Worm (Caenorhabditis elegans) whole organism, early embryonic: ENCODE measurements around the gene nep-12.

Source experiments
- B0310.2 ChIP-seq: sonication (generic microtip); optimal IDR thresholded peaks from 2 replicates; lab custom pipeline; 2016; ENCODE audit warnings: mild to moderate bottlenecking, missing genetic modification characterization, missing compliant biosample characterization
- F13C5.2 ChIP-seq: sonication (generic microtip); optimal IDR thresholded peaks from 2 replicates; lab custom pipeline; 2017; ENCODE audit warnings: mild to moderate bottlenecking, missing genetic modification characterization, inconsistent platforms, missing compliant biosample characterization
- aly-1 ChIP-seq: sonication (generic microtip); optimal IDR thresholded peaks from 2 replicates; lab custom pipeline; 2016; ENCODE audit warnings: missing genetic modification characterization, missing compliant biosample characterization
- ama-1 ChIP-seq: fragments of 150-350 bp; optimal IDR thresholded peaks from 2 replicates; lab custom pipeline; 2014
- ceh-13 ChIP-seq: fragments of 200-800 bp; sonication (Bioruptor generic); optimal IDR thresholded peaks from 2 replicates; lab custom pipeline; 2018; ENCODE audit warnings: mild to moderate bottlenecking, missing genetic modification characterization, missing compliant biosample characterization
- ceh-36 ChIP-seq: sonication (generic microtip); optimal IDR thresholded peaks from 2 replicates; lab custom pipeline; 2016; ENCODE audit warnings: missing genetic modification characterization, inconsistent platforms, missing compliant biosample characterization
- ets-7 ChIP-seq: sonication (generic microtip); optimal IDR thresholded peaks from 2 replicates; lab custom pipeline; 2016; ENCODE audit warnings: missing genotype, missing genetic modification characterization, missing compliant biosample characterization
- flt-1 ChIP-seq: fragments of 200-800 bp; sonication (Bioruptor generic); IDR thresholded peaks from 2 replicates; pipeline ENCODE4 v1.3.6; 2022; ENCODE audit warnings: missing genetic modification characterization, missing compliant biosample characterization
- hmbx-1 ChIP-seq: sonication (generic microtip); optimal IDR thresholded peaks from 2 replicates; lab custom pipeline; 2016; ENCODE audit warnings: mild to moderate bottlenecking, missing genetic modification characterization, missing compliant biosample characterization
- hmg-4 ChIP-seq: fragments of 200-800 bp; sonication (Bioruptor generic); optimal IDR thresholded peaks from 2 replicates; lab custom pipeline; 2018; ENCODE audit warnings: mild to moderate bottlenecking, missing genetic modification characterization, missing compliant biosample characterization
- hnd-1 ChIP-seq: sonication (generic microtip); optimal IDR thresholded peaks from 2 replicates; lab custom pipeline; 2016; ENCODE audit warnings: missing genetic modification characterization, missing compliant biosample characterization
- pes-1 ChIP-seq: fragments of 200-800 bp; sonication (Bioruptor generic); IDR thresholded peaks from 2 replicates; pipeline ENCODE4 v1.3.6; 2022; ENCODE audit warnings: missing genetic modification reagents, missing genetic modification characterization, missing compliant biosample characterization
- scrt-1 ChIP-seq: fragments of 200-800 bp; sonication (Bioruptor generic); IDR thresholded peaks from 2 replicates; pipeline ENCODE4 v1.3.6; 2022; ENCODE audit warnings: missing genetic modification characterization, missing compliant biosample characterization
- sea-1 ChIP-seq: fragments of 200-800 bp; sonication (Bioruptor generic); conservative IDR thresholded peaks from 2 replicates; pipeline ENCODE4 v1.3.6; 2022; ENCODE audit warnings: missing genetic modification characterization, missing compliant biosample characterization
- tbx-11 ChIP-seq: fragments of 200-800 bp; sonication (Bioruptor generic); IDR thresholded peaks from 2 replicates; pipeline ENCODE4 v1.3.6; 2022; ENCODE audit warnings: missing genetic modification characterization, missing compliant biosample characterization
- tbx-37 ChIP-seq: fragments of 200-800 bp; sonication (Bioruptor generic); conservative IDR thresholded peaks from 2 replicates; pipeline ENCODE4 v1.3.6; 2022; ENCODE audit warnings: missing genetic modification reagents, missing genetic modification characterization, missing compliant biosample characterization
- tra-4 ChIP-seq: sonication (generic microtip); optimal IDR thresholded peaks from 2 replicates; lab custom pipeline; 2017; ENCODE audit warnings: missing genetic modification characterization, missing compliant biosample characterization

nep-12 gene

DNA sequence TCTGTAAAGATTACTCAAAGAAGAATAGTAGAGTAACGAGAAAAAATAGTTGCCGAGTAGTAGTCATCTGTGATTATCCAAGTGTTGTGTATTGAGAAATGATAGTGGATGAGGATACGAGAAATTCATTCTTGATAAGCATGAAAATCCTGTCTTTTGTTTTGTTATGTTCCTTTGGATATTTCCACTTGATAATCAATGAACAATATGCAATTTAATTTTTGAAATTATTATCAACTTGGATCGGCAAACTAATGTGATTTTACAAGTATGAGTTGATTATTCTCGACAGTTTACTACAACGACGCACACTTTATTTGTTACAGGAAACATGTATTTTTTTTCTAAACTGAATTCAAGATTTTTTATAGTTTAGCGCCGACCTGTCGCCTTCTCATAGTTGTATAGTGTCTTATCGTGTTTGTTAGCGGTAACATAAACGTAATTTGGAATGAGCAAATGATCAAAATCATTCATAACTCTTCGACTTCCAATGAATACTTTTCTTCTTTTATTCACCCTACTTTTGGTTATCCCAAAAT, 10.4 kb downstream of the nep-12 start, which contains the start of the genes F26G1.9 and F26G1.10:
TSS of gene F26G1.9 (minus strand) at position 101 of the 542 bp plus-strand sequence.
TSS of gene F26G1.10 (plus strand) at position 492 of the 542 bp plus-strand sequence.
- TF ChIP-seq hnd-1 (tag; lab: Kevin White, UChicago) (no peak), hmg-4 (GFP tag; lab: Kevin White, UChicago) (no peak), sea-1 (GFP tag; lab: Robert Waterston, UW) (no peak), tra-4 (tag; lab: Kevin White, UChicago) (no peak), ceh-36 (tag; lab: Kevin White, UChicago) (no peak), tbx-37 (GFP tag; lab: Robert Waterston, UW) (no peak), scrt-1 (GFP tag; lab: Robert Waterston, UW) (no peak), ama-1 (lab: Kevin White, UChicago) (no peak), aly-1 (no peak), hmbx-1 (no peak), B0310.2 (tag; lab: Kevin White, UChicago) (no peak), ets-7 (tag; lab: Kevin White, UChicago) (no peak), flt-1 (no peak), tbx-11 (GFP tag; lab: Robert Waterston, UW) (no peak), ceh-13 (GFP tag; lab: Kevin White, UChicago) (no peak), pes-1 (GFP tag; lab: Robert Waterston, UW) (no peak), F13C5.2 (tag; lab: Kevin White, UChicago) (no peak)

DNA sequence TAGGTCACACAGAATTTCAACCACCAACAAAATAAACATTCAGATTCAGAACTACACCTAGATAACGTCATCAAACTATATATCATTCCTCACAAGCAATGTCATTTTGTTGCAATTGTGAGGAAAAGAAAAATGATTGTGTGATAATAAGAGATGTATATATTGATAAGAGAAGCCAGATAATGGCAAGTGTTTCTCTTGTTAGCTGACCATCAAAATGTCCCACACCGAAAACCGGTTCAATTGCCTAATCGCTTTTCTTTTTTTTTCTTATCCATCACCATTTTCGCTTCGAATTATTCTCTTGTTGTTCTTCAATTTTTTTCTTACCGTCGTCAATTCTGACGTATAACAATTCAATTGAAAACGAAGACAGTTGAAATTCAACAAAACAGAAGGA, 11.9 kb downstream of the nep-12 start:
- no peak for TF ChIP-seq pes-1 (GFP tag; lab: Robert Waterston, UW)
- no peak for TF ChIP-seq ceh-13 (GFP tag; lab: Kevin White, UChicago)

DNA sequence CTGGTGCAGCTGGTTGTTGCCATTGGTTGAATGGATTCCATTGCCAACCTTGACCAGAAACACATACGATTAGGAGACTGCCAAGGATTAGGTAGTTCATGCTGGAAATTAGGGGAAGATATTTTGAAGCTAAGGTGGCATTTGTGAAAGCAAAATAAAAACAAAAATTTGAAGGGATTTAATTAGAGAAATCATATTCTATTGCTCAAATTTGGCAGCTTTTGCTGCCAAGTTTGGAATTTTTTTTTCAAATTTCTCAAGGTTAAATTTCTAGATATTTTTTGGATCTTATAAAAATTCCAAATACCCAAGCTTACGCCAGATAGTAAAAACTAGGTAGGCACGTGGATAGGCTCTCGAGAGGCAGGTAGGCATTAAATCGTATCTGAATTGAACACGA, 13.1 kb downstream of the nep-12 start, which contains the start of gene F26G1.5:
TSS of gene F26G1.5 (minus strand) at position 101 of the 400 bp plus-strand sequence.
- TF ChIP-seq tbx-11 (GFP tag; lab: Robert Waterston, UW) (no peak), ets-7 (tag; lab: Kevin White, UChicago) (no peak), scrt-1 (GFP tag; lab: Robert Waterston, UW) (no peak), sea-1 (GFP tag; lab: Robert Waterston, UW) (no peak), tra-4 (tag; lab: Kevin White, UChicago) (no peak), aly-1 (no peak), hmbx-1 (no peak)

DNA sequence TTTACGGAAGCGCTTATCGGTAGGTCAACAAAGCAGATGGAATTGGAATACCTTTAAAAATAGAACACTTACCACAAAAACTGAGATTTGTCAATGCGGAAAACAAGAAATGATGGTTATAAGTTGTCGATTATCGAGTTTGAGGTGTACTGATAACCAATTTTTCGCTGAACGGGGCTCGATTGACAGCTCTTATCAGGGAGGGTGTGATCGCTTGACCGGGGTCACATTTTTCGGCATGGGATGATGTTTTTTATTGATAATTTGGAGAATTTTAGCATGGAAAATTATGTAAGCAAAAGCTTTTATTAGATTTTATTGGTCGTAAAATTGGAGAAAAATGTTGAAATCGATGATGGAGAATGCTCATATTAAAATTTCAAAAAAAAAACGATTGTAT, 14.4 kb downstream of the nep-12 start:
- TF ChIP-seq B0310.2 (tag; lab: Kevin White, UChicago) (no peak), ets-7 (tag; lab: Kevin White, UChicago) (no peak), hmg-4 (GFP tag; lab: Kevin White, UChicago) (no peak), tbx-11 (GFP tag; lab: Robert Waterston, UW) (no peak), hmbx-1 (no peak), aly-1 (no peak), F13C5.2 (tag; lab: Kevin White, UChicago) (no peak), pes-1 (GFP tag; lab: Robert Waterston, UW) (no peak), ceh-13 (GFP tag; lab: Kevin White, UChicago) (no peak), ama-1 (lab: Kevin White, UChicago) (no peak), hnd-1 (tag; lab: Kevin White, UChicago) (no peak), tra-4 (tag; lab: Kevin White, UChicago) (no peak), scrt-1 (GFP tag; lab: Robert Waterston, UW) (no peak), tbx-37 (GFP tag; lab: Robert Waterston, UW) (no peak), sea-1 (GFP tag; lab: Robert Waterston, UW) (no peak), ceh-36 (tag; lab: Kevin White, UChicago) (no peak), flt-1 (no peak)

DNA sequence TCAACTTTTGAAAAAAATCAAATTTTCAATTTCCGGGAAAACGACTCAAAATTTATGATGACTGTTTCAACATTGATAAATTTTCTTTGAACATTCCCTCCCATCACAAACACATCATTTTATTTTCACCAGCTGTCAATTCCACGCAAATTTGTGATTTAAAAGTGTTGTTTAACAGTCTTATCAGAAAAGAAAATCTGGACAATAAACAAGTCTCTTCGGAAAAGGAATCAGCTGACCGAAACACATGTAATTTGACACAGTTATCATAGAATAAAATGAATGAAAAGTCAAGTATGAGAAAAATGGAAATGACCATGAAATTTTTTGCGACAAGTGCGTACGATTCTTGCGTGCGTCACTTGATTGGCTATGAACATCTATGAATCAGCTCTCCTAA, 15.2 kb downstream of the nep-12 start:
- no peak for TF ChIP-seq flt-1
- TF ChIP-seq F13C5.2 (tag; lab: Kevin White, UChicago) = no peak
- no peak for TF ChIP-seq pes-1 (GFP tag; lab: Robert Waterston, UW)
- no peak for TF ChIP-seq hnd-1 (tag; lab: Kevin White, UChicago)
- TF ChIP-seq B0310.2 (tag; lab: Kevin White, UChicago) = no peak
- TF ChIP-seq scrt-1 (GFP tag; lab: Robert Waterston, UW) = no peak
- TF ChIP-seq tra-4 (tag; lab: Kevin White, UChicago) = no peak
- TF ChIP-seq tbx-11 (GFP tag; lab: Robert Waterston, UW) = no peak
- no peak for TF ChIP-seq hmg-4 (GFP tag; lab: Kevin White, UChicago)
- no peak for TF ChIP-seq hmbx-1
- TF ChIP-seq tbx-37 (GFP tag; lab: Robert Waterston, UW) = no peak
- TF ChIP-seq ceh-13 (GFP tag; lab: Kevin White, UChicago) = no peak
- no peak for TF ChIP-seq ama-1 (lab: Kevin White, UChicago)
- TF ChIP-seq aly-1 = no peak
- TF ChIP-seq sea-1 (GFP tag; lab: Robert Waterston, UW) = no peak
- no peak for TF ChIP-seq ceh-36 (tag; lab: Kevin White, UChicago)
- no peak for TF ChIP-seq ets-7 (tag; lab: Kevin White, UChicago)

DNA sequence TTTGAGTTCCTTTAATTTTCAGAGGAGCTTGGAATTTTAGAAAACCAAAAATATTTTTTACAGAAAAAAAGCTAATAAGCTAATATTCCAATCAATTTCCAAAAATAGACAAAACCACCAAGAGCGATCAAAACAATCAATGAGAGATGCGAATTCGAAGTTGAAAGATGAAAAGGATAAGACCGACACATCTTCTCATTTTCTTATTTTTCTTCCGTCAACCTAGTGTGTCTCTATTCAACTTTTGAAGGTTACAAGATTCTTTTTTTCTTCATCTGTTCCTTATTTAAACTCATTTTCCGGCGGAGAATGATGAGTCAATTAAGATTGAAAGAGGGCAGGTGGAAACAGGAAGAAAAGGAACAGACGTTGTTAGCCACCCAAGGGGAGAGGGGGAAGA, 16.7 kb downstream of the nep-12 start:
- no peak for TF ChIP-seq sea-1 (GFP tag; lab: Robert Waterston, UW)
- no peak for TF ChIP-seq pes-1 (GFP tag; lab: Robert Waterston, UW)
- TF ChIP-seq tbx-37 (GFP tag; lab: Robert Waterston, UW) = no peak
- TF ChIP-seq scrt-1 (GFP tag; lab: Robert Waterston, UW) = no peak
- no peak for TF ChIP-seq flt-1
- no peak for TF ChIP-seq tra-4 (tag; lab: Kevin White, UChicago)
- no peak for TF ChIP-seq F13C5.2 (tag; lab: Kevin White, UChicago)
- no peak for TF ChIP-seq ama-1 (lab: Kevin White, UChicago)
- TF ChIP-seq ceh-36 (tag; lab: Kevin White, UChicago) = no peak
- no peak for TF ChIP-seq tbx-11 (GFP tag; lab: Robert Waterston, UW)
- no peak for TF ChIP-seq ceh-13 (GFP tag; lab: Kevin White, UChicago)

DNA sequence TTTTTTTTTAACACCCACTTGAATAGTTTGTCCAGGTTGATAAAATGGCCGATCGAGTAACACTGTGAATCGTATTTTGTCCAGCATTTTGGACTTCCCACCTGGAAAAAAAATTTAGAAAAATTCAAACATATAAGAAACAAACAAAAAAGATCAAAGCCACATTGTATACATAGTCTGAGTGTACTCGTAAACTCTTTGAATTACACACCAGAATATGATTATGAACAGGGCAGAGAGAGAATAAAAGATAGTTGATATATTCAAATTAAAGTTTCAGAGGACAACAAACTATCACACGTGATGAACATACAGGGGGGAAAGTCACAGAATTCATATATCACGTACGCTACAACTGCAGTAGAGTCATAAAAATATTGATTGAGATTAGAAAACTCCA, 18.1 kb downstream of the nep-12 start, which contains the start of gene ttm-2:
TSS of gene ttm-2 (minus strand) at position 101 of the 400 bp plus-strand sequence.
- TF ChIP-seq flt-1 (no peak), ceh-36 (tag; lab: Kevin White, UChicago) (no peak), F13C5.2 (tag; lab: Kevin White, UChicago) (no peak), ceh-13 (GFP tag; lab: Kevin White, UChicago) (no peak)
